Fruit fly (Drosophila melanogaster): ENCODE data around the gene ND-SGDH.

DNA sequence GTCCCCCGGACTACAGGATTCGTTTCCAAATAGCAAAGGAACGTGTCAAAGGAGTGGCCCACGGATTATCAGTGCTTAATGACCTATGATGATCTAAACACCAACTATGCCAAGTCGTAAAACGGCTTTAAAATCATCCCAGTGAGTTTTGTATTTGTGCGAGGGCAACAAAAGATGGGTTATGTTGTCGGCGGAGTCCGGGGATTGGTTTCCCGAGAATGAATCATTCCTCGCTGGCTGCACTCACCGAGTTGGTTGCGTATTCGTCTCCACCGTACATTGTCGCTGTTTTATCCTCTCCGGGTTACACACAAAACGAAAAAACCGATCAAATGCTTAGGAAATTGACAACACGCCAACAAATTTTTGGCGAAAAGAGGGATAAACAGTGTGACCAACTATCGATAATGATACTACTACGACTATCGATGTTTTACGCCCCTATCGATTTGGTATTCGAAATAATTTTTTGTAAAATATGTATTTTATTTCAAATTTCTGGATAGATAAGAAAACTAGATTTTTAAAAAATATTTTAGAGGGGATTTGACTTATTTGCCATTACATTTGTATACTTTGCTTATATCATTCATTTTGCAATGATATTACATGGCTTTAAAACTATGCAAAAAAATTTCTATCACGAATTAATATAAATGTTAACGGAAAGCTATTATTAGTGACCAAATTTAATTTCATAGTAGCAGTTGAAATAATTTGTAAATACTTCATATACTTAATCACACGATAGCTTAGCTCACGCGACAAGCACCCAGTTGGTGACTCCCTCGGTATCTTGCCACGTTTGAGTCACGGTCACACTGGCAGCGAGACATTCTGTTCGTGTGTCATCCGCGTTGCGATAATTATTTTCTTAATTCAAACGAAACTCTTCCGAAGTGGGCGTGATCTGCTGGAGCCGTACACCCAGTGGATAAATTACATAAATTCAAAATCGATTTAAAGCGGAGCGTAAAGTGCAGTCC lies 7.6 kb upstream of the ND-SGDH start, which contains the start of the genes eIF3l and Nrx-IV:
- TF ChIP-seq HLH106 (tag; optimal IDR thresholded peaks at IDR 0.05) = no peak
- TF ChIP-seq Dfd (GFP tag; optimal IDR thresholded peaks at IDR 0.05) = no peak
- TF ChIP-seq fru (GFP tag; optimal IDR thresholded peaks at IDR 0.05) = no peak
- TF ChIP-seq foxo (GFP tag; optimal IDR thresholded peaks at IDR 0.05) = no peak
